Fruit fly (Drosophila melanogaster) whole organism, prepupa: Measurements from ENCODE around the gene CG10646.

Experiments used
- CG11294 ChIP-seq: fragments of 200-800 bp; sonication (Bioruptor generic); IDR thresholded peaks from 2 replicates; pipeline ENCODE4 v1.3.6; 2022; ENCODE audit warnings: missing biosample characterization, missing genetic modification characterization
- CG16779 ChIP-seq: fragments of 200-800 bp; sonication (Bioruptor generic); optimal IDR thresholded peaks from 3 replicates; lab custom pipeline; 2017; ENCODE audit warnings: missing biosample characterization, mild to moderate bottlenecking, missing genetic modification characterization
- CG32006 ChIP-seq: fragments of 200-800 bp; sonication (Bioruptor generic); optimal IDR thresholded peaks from 3 replicates; lab custom pipeline; 2017; ENCODE audit warnings: missing biosample characterization, mild to moderate bottlenecking, missing genetic modification characterization
- Eip78C ChIP-seq: fragments of 200-800 bp; sonication (Bioruptor generic); peaks from one replicate; lab custom pipeline; 2016; ENCODE audit warnings: missing biosample characterization, missing genetic modification characterization
- Ets96B ChIP-seq: fragments of 200-800 bp; optimal IDR thresholded peaks from 2 replicates; lab custom pipeline; 2019; ENCODE audit warnings: missing biosample characterization, mild to moderate bottlenecking, missing genetic modification characterization, moderate library complexity
- Hr38 ChIP-seq: sonication (Bioruptor generic); optimal IDR thresholded peaks from 2 replicates; lab custom pipeline; 2016; ENCODE audit warnings: missing biosample characterization, missing genetic modification characterization
- cyc ChIP-seq: fragments of 200-800 bp; sonication (Bioruptor generic); optimal IDR thresholded peaks from 3 replicates; lab custom pipeline; 2016; ENCODE audit warnings: missing biosample characterization, missing genetic modification characterization
- pdm3 ChIP-seq: fragments of 200-800 bp; sonication (Bioruptor generic); optimal IDR thresholded peaks from 3 replicates; lab custom pipeline; 2016; ENCODE audit warnings: missing biosample characterization, missing genetic modification characterization
- svp ChIP-seq: fragments of 200-800 bp; sonication (Bioruptor generic); peaks from one replicate; lab custom pipeline; 2016; ENCODE audit warnings: missing biosample characterization, missing genetic modification characterization
- topi ChIP-seq: fragments of 200-800 bp; sonication (Bioruptor generic); optimal IDR thresholded peaks from 3 replicates; lab custom pipeline; 2016; ENCODE audit warnings: missing biosample characterization, missing genetic modification characterization
- vri ChIP-seq: fragments of 200-800 bp; sonication (Bioruptor generic); optimal IDR thresholded peaks from 3 replicates; lab custom pipeline; 2016; ENCODE audit warnings: missing biosample characterization, mild to moderate bottlenecking, missing genetic modification characterization

- TF ChIP-seq CG32006 (GFP tag; lab: Kevin White, UChicago) = no peak
- TF ChIP-seq topi = no peak
- no peak for TF ChIP-seq svp (GFP tag; lab: Kevin White, UChicago)
- TF ChIP-seq cyc (GFP tag; lab: Kevin White, UChicago) = no peak
- no peak for TF ChIP-seq Hr38 (GFP tag; lab: Kevin White, UChicago)
- no peak for TF ChIP-seq Ets96B
- TF ChIP-seq Eip78C = no peak
- no peak for TF ChIP-seq pdm3 (GFP tag; lab: Kevin White, UChicago)
- no peak for TF ChIP-seq vri (GFP tag; lab: Kevin White, UChicago)
- no peak for TF ChIP-seq CG11294
- no peak for TF ChIP-seq CG16779
Measured at dm6 chr3L:12463580-12463979, 40.1 kb downstream of the CG10646 start.
